Fruit fly (Drosophila melanogaster) whole organism, wandering third instar larva: ENCODE results near the gene Dsp1.

ENCODE experiments used
- Abd-B ChIP-seq: fragments of >200 bp; optimal IDR thresholded peaks from 2 replicates; lab custom pipeline; 2017; ENCODE audit warnings: missing biosample characterization, missing genetic modification characterization
- CG32264 ChIP-seq: fragments of 200-800 bp; sonication (Bioruptor generic); optimal IDR thresholded peaks from 2 replicates; lab custom pipeline; 2016; ENCODE audit warnings: missing biosample characterization, missing genetic modification characterization
- CrebA ChIP-seq: fragments of 200-800 bp; sonication (Bioruptor generic); optimal IDR thresholded peaks from 2 replicates; lab custom pipeline; 2016; ENCODE audit warnings: missing biosample characterization, mild to moderate bottlenecking, missing genetic modification characterization, borderline replicate concordance
- Dif ChIP-seq: fragments of 200-275, 200-300 bp; sonication (Bioruptor generic); optimal IDR thresholded peaks from 2 replicates; lab custom pipeline; 2018; ENCODE audit warnings: missing biosample characterization, missing genetic modification characterization; ENCODE audit not compliant: partially characterized antibody
- GATAd ChIP-seq: sonication (Bioruptor generic); optimal IDR thresholded peaks from 2 replicates; lab custom pipeline; 2016; ENCODE audit warnings: missing biosample characterization, missing genetic modification characterization
- HLH106 ChIP-seq: fragments of 200-800 bp; optimal IDR thresholded peaks from 3 replicates; lab custom pipeline; 2019; ENCODE audit warnings: missing biosample characterization, mild to moderate bottlenecking, missing genetic modification characterization, moderate library complexity
- Hnf4 ChIP-seq: fragments of 200-800 bp; sonication (Bioruptor generic); optimal IDR thresholded peaks from 2 replicates; lab custom pipeline; 2016; ENCODE audit warnings: missing biosample characterization, mild to moderate bottlenecking, missing genetic modification characterization
- Hr78 ChIP-seq: fragments of >200 bp; optimal IDR thresholded peaks from 2 replicates; lab custom pipeline; 2017; ENCODE audit warnings: missing biosample characterization, missing genetic modification characterization
- Hr83 ChIP-seq: fragments of 200-300 bp; sonication (Bioruptor generic); optimal IDR thresholded peaks from 2 replicates; lab custom pipeline; 2016; ENCODE audit warnings: missing biosample characterization, mild to moderate bottlenecking, missing genetic modification characterization, moderate library complexity; ENCODE audit not compliant: poor library complexity, severe bottlenecking
- Jra ChIP-seq: sonication (Bioruptor generic); optimal IDR thresholded peaks from 2 replicates; lab custom pipeline; 2016; ENCODE audit warnings: missing biosample characterization, missing genetic modification characterization
- Myc ChIP-seq: fragments of >200 bp; optimal IDR thresholded peaks from 2 replicates; lab custom pipeline; 2017
- N ChIP-seq: fragments of >200 bp; optimal IDR thresholded peaks from 2 replicates; lab custom pipeline; 2018; ENCODE audit warnings: missing biosample characterization, missing external identifiers, missing genetic modification characterization
- OdsH ChIP-seq: fragments of 200-800 bp; sonication (Bioruptor generic); optimal IDR thresholded peaks from 2 replicates; lab custom pipeline; 2016; ENCODE audit warnings: missing biosample characterization, mild to moderate bottlenecking, missing genetic modification characterization
- Rel ChIP-seq, 2 experiments: fragments of 200-800 bp; sonication (Bioruptor generic) in 1 of 2; optimal IDR thresholded peaks; 2 replicates in 1 of 2; 3 replicates in 1 of 2; lab custom pipeline; 2016 to 2019; ENCODE audit warnings: mild to moderate bottlenecking in 2 of 2, missing biosample characterization in 2 of 2, missing genetic modification characterization in 2 of 2, moderate library complexity in 1 of 2
- Sp1 ChIP-seq: fragments of 200-800 bp; sonication (Bioruptor generic); optimal IDR thresholded peaks from 3 replicates; lab custom pipeline; 2019; ENCODE audit warnings: missing biosample characterization, mild to moderate bottlenecking, missing genetic modification characterization, moderate library complexity
- Vsx2 ChIP-seq: fragments of 200-300, 225-300 bp; sonication (Bioruptor generic); optimal IDR thresholded peaks from 2 replicates; lab custom pipeline; 2018; ENCODE audit warnings: missing biosample characterization, missing genetic modification characterization; ENCODE audit not compliant: partially characterized antibody
- br ChIP-seq: fragments of 200-800 bp; sonication (Bioruptor generic); optimal IDR thresholded peaks from 2 replicates; lab custom pipeline; 2016; ENCODE audit warnings: missing biosample characterization, missing genetic modification characterization
- brk ChIP-seq: fragments of 200-800 bp; sonication (Bioruptor generic); optimal IDR thresholded peaks from 2 replicates; lab custom pipeline; 2016; ENCODE audit warnings: missing biosample characterization, mild to moderate bottlenecking, missing genetic modification characterization
- dl ChIP-seq, 2 experiments: fragments of 175-275, 200-275 bp in 1 of 2; fragments of 200-275 bp in 1 of 2; sonication (Bioruptor generic); optimal IDR thresholded peaks; lab custom pipeline; 2018; ENCODE audit warnings: mild to moderate bottlenecking in 2 of 2, missing biosample characterization in 2 of 2, missing genetic modification characterization in 2 of 2, moderate library complexity in 2 of 2; ENCODE audit not compliant: partially characterized antibody in 2 of 2, insufficient read depth in 1 of 2
- dmrt93B ChIP-seq: fragments of 200-800 bp; sonication (Bioruptor generic); optimal IDR thresholded peaks from 2 replicates; lab custom pipeline; 2018; ENCODE audit warnings: missing biosample characterization, mild to moderate bottlenecking, missing genetic modification characterization
- dsf ChIP-seq: sonication (Bioruptor generic); optimal IDR thresholded peaks from 2 replicates; lab custom pipeline; 2016; ENCODE audit warnings: missing biosample characterization, missing genetic modification characterization, borderline replicate concordance
- ey ChIP-seq: fragments of 200-800 bp; sonication (Bioruptor generic); optimal IDR thresholded peaks from 2 replicates; lab custom pipeline; 2016; ENCODE audit warnings: missing biosample characterization, missing genetic modification characterization
- foxo ChIP-seq, 2 experiments: fragments of 200-800 bp; sonication (Bioruptor generic); optimal IDR thresholded peaks; 2 replicates in 1 of 2; 3 replicates in 1 of 2; lab custom pipeline; 2016 to 2017; ENCODE audit warnings: missing biosample characterization in 2 of 2, missing genetic modification characterization in 2 of 2
- fru ChIP-seq: fragments of 200-800 bp; sonication (Bioruptor generic); optimal IDR thresholded peaks from 3 replicates; lab custom pipeline; 2016; ENCODE audit warnings: missing biosample characterization, mild to moderate bottlenecking, missing genetic modification characterization
- h ChIP-seq: fragments of 200-800 bp; sonication (Bioruptor generic); optimal IDR thresholded peaks from 3 replicates; lab custom pipeline; 2016; ENCODE audit warnings: missing biosample characterization, mild to moderate bottlenecking, missing genetic modification characterization
- lola ChIP-seq: fragments of >200 bp; optimal IDR thresholded peaks from 2 replicates; lab custom pipeline; 2017; ENCODE audit warnings: missing biosample characterization, missing genetic modification characterization
- pan ChIP-seq: fragments of >200 bp; optimal IDR thresholded peaks from 2 replicates; lab custom pipeline; 2017
- psq ChIP-seq: fragments of 200-800 bp; sonication (Bioruptor generic); optimal IDR thresholded peaks from 3 replicates; lab custom pipeline; 2017; ENCODE audit warnings: missing biosample characterization, mild to moderate bottlenecking, missing genetic modification characterization, moderate library complexity
- rgr ChIP-seq: fragments of 200-800 bp; sonication (Bioruptor generic); optimal IDR thresholded peaks from 3 replicates; lab custom pipeline; 2016; ENCODE audit warnings: missing biosample characterization, mild to moderate bottlenecking, missing genetic modification characterization
- sage ChIP-seq: fragments of 200-800 bp; sonication (Bioruptor generic); optimal IDR thresholded peaks from 2 replicates; lab custom pipeline; 2016; ENCODE audit warnings: missing biosample characterization, mild to moderate bottlenecking, missing genetic modification characterization
- sv ChIP-seq: fragments of 200-800 bp; sonication (Bioruptor generic); optimal IDR thresholded peaks from 3 replicates; lab custom pipeline; 2016; ENCODE audit warnings: missing biosample characterization, missing genetic modification characterization
- tai ChIP-seq: sonication (Bioruptor generic); optimal IDR thresholded peaks from 2 replicates; lab custom pipeline; 2016; ENCODE audit warnings: missing biosample characterization, missing genetic modification characterization
- usp ChIP-seq: fragments of >200 bp; optimal IDR thresholded peaks from 2 replicates; lab custom pipeline; 2017; ENCODE audit warnings: missing biosample characterization, missing genetic modification characterization
- woc ChIP-seq: sonication (Bioruptor generic); optimal IDR thresholded peaks from 2 replicates; lab custom pipeline; 2016; ENCODE audit warnings: missing biosample characterization, mild to moderate bottlenecking, missing genetic modification characterization

Gene Dsp1

DNA sequence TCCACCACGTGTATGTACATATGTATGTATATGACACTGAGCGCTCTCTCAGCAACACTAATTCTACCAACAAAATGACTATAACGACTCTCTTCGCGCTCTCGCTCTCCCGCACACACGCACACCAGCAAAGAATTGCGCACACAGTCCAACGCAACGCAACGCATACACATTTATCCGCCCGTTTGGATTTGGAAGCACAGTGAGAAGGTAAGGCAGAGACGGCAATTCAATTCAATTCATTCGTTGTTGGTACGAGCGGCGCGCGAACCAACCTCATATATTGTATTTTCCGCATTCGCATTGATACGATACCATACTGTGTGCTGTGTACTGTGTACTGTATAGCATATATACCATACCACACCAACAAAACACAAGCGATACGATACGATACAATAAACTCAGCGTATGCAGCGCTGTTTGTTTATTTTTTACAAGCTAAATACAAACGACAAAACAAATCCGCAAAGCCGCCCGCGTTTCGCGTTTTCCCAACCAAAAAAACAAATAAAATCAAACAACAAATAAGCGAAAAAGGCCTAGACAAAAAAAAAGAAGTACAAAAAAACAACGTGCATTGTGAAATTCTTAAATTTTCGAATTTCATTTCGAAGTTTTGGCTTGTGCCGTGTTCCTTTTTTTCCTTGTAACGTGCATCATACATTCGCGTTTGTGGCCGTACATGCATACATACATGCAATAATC, at the start of gene Dsp1, which contains the start of gene CG9921:
TSS of gene Dsp1 (plus strand) at position 179 of the 708 bp plus-strand sequence.
TSS of gene CG9921 (minus strand) at position 167 of the 708 bp plus-strand sequence.
- TF ChIP-seq dsf (GFP tag; lab: Kevin White, UChicago) (no peak), CrebA (GFP tag; lab: Kevin White, UChicago) (no peak), fru (GFP tag; lab: Kevin White, UChicago) (peak; percentile 2), Dif (peak; percentile 90), rgr (GFP tag; lab: Kevin White, UChicago) (no peak), Sp1 (no peak), Vsx2 (GFP tag; lab: Kevin White, UChicago) (peak; percentile 63), Rel (GFP tag; optimal IDR thresholded peaks at IDR 0.05; lab: Kevin White, UChicago) (peak; percentile 57), Rel (tag; optimal IDR thresholded peaks at IDR 0.05; lab: Kevin White, UChicago) (peak; percentile 43), psq (GFP tag; lab: Kevin White, UChicago) (no peak), Abd-B (GFP tag; lab: Kevin White, UChicago) (no peak), dl (GFP tag; optimal IDR thresholded peaks at IDR 0.05; lab: Kevin White, UChicago; ENCODE audit: insufficient read depth in 1 of 2, partially characterized antibody in 2 of 2) (peak; percentile 76 to 83), tai (GFP tag; lab: Kevin White, UChicago) (no peak), N (GFP tag; lab: Kevin White, UChicago) (peak; percentile 62), Hr83 (GFP tag; lab: Kevin White, UChicago) (peak; percentile 61), sage (GFP tag; lab: Kevin White, UChicago) (peak; percentile 22), usp (no peak), Hnf4 (peak; percentile 13), Myc (lab: Kevin White, UChicago) (no peak), Jra (GFP tag; lab: Kevin White, UChicago) (peak; percentile 0), pan (lab: Kevin White, UChicago) (no peak), br (no peak), sv (GFP tag; lab: Kevin White, UChicago) (no peak)

DNA sequence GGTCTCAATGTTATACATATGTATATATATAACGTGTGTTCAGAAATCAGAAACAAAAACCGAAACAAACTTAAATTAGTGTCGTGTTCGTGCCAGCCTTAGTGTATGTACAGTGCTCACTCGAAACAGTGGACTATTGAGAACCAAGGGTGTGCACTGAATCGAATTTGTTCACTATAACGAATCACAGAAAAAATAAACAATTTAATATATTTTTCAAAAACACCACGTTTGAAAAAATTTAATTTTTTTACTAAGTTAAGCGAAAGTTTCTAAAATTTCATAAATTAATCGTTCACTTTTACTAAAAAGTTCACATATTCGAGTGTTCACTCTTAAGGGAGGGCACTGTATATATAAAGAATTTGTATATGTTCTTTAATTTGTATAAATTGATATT, 48.2 kb upstream of the Dsp1 start:
- no peak for TF ChIP-seq brk (GFP tag; lab: Kevin White, UChicago)
- peak; percentile 25 for TF ChIP-seq h
- no peak for TF ChIP-seq Hr83 (GFP tag; lab: Kevin White, UChicago)
- peak; percentile 35 for TF ChIP-seq HLH106 (tag; lab: Kevin White, UChicago)
- peak; percentile 1 for TF ChIP-seq ey
- TF ChIP-seq pan (lab: Kevin White, UChicago): no peak
- TF ChIP-seq rgr (GFP tag; lab: Kevin White, UChicago): peak; percentile 19
- peak; percentile 33 for TF ChIP-seq fru (GFP tag; lab: Kevin White, UChicago)
- TF ChIP-seq GATAd (GFP tag; lab: Kevin White, UChicago): no peak
- TF ChIP-seq woc (GFP tag; lab: Kevin White, UChicago): no peak
- no peak for TF ChIP-seq CG32264 (GFP tag; lab: Kevin White, UChicago)
- no peak for TF ChIP-seq psq (GFP tag; lab: Kevin White, UChicago)
- TF ChIP-seq Vsx2 (GFP tag; lab: Kevin White, UChicago): no peak
- TF ChIP-seq tai (GFP tag; lab: Kevin White, UChicago): no peak
- TF ChIP-seq lola (GFP tag; lab: Kevin White, UChicago): no peak
- TF ChIP-seq sv (GFP tag; lab: Kevin White, UChicago): no peak
- no peak for TF ChIP-seq Myc (lab: Kevin White, UChicago)
- no peak for TF ChIP-seq dsf (GFP tag; lab: Kevin White, UChicago)
- TF ChIP-seq Dif: no peak
- peak; percentile 15 for TF ChIP-seq OdsH (GFP tag; lab: Kevin White, UChicago)
- TF ChIP-seq br: peak; percentile 2
- TF ChIP-seq Hr78: no peak
- TF ChIP-seq dmrt93B (GFP tag; lab: Kevin White, UChicago): no peak
- TF ChIP-seq Sp1: peak; percentile 6
- peak in 1 of 2 experiments; percentile 42 for TF ChIP-seq foxo (GFP tag; optimal IDR thresholded peaks at IDR 0.05; lab: Kevin White, UChicago)
- TF ChIP-seq usp: no peak
